Fruit fly (Drosophila melanogaster): Measurements from ENCODE around the gene rut.

DNA sequence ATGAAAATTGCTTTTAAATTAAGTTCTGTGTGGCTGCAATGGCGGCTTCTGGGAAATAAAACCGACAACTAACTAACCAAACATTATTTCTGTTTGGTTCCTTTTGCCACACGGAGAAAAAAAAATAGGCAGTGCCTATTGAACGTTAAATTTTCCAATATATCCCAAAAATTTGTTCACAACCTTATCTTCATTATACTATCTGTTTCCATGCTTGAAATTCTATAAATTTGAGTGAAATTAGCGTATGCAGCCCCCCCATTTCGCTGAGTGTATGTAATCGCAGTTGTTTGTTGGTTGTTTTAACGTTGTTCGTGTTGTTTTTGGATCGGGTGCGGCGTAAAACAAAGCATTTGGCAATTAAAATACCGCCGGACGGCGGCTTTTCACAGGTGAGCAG lies 87.5 kb downstream of the rut start:
- no peak for TF ChIP-seq tj (GFP tag; optimal IDR thresholded peaks at IDR 0.05)
- TF ChIP-seq ovo (GFP tag; optimal IDR thresholded peaks at IDR 0.05) = no peak
- TF ChIP-seq CG1620 (GFP tag; optimal IDR thresholded peaks at IDR 0.05) = no peak
- no peak for TF ChIP-seq toe (GFP tag; optimal IDR thresholded peaks at IDR 0.05)

Data from whole organism, adult.